Worm (Caenorhabditis elegans) whole organism, midembryonic: Measurements from ENCODE around the gene Y116F11B.13.

Source experiments
- T22C8.4 ChIP-seq: fragments of 200-800 bp; sonication (Bioruptor generic); IDR thresholded peaks from 2 replicates; pipeline ENCODE4 v1.3.6; 2022; ENCODE audit warnings: missing genetic modification characterization, missing compliant biosample characterization
- cog-1 ChIP-seq: sonication (generic microtip); optimal IDR thresholded peaks from 2 replicates; lab custom pipeline; 2016; ENCODE audit warnings: missing genetic modification characterization, missing compliant biosample characterization
- flt-1 ChIP-seq: fragments of 200-800 bp; sonication (Bioruptor generic); IDR thresholded peaks from 2 replicates; pipeline ENCODE4 v1.3.6; 2022; ENCODE audit warnings: missing genetic modification characterization, missing compliant biosample characterization
- klf-2 ChIP-seq: fragments of 200-800 bp; sonication (Bioruptor generic); conservative IDR thresholded peaks from 2 replicates; pipeline ENCODE4 v1.3.6; 2022; ENCODE audit warnings: missing genetic modification reagents, missing genetic modification characterization, missing compliant biosample characterization
- med-1 ChIP-seq: sonication (generic microtip); optimal IDR thresholded peaks from 2 replicates; lab custom pipeline; 2017; ENCODE audit warnings: missing genetic modification characterization, mild to moderate bottlenecking, missing compliant biosample characterization, antibody characterized with exemption, missing genetic modification reagents; ENCODE audit not compliant: insufficient read depth
- ref-1 ChIP-seq: fragments of 200-800 bp; sonication (Bioruptor generic); conservative IDR thresholded peaks from 2 replicates; pipeline ENCODE4 v1.3.6; 2022; ENCODE audit warnings: missing genetic modification reagents, missing genetic modification characterization, missing compliant biosample characterization
- tab-1 ChIP-seq: fragments of 200-800 bp; sonication (Bioruptor generic); IDR thresholded peaks from 2 replicates; pipeline ENCODE4 v1.3.6; 2022; ENCODE audit warnings: missing genetic modification characterization, missing compliant biosample characterization
- ztf-23 ChIP-seq: fragments of 200-800 bp; sonication (Bioruptor generic); IDR thresholded peaks from 2 replicates; pipeline ENCODE4 v1.3.6; 2022; ENCODE audit warnings: missing genetic modification reagents, missing genetic modification characterization, missing compliant biosample characterization
- ztf-29 ChIP-seq: fragments of 200-800 bp; sonication (Bioruptor generic); IDR thresholded peaks from 2 replicates; pipeline ENCODE4 v1.3.6; 2022; ENCODE audit warnings: missing genetic modification reagents, missing genetic modification characterization, missing compliant biosample characterization

DNA sequence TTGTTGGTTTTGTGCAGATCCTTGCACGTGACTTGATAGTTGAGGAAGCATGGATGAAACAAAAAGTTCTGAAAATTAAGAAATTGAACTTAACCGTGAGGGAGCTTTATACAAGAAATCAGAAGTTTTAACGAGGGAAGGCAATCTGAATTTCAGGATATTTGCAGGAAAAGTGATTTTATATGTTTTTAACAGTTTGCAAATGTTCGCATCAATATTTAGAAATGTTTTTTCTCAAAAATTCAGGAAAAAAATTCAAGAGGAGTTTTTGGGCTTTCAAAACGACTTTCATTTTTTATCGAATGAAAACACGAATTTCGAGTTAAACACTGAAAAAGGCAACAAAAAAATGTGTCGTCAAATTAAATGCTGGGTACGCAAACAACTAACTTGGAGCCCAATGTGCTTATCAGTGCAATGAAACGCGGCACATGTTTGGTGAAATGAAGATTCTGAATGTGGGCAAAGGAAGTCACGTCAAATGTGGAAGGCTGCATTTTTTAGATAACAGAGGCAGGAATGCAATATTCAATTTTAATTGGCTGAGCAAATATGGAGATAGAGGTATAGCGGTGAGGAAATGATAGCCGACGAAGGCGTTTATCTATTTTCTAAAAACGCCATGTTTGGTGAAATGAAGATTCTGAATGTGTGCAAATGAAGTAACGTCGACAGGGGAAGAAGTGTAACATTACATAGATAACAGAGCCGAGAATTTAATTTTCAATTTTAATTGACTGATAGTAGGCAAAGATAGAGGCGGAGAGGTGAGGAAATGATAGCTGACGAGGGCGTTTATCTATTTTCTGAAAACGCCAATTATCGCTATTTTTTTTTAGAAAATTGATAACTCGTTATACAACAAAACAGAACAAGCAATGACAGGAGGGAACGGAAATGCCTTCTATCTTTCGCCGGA lies 36.8 kb upstream of the Y116F11B.13 start, which contains the start of gene Y116F11B.6:
- no peak for TF ChIP-seq cog-1 (tag; lab: Kevin White, UChicago)
- no peak for TF ChIP-seq ztf-29 (GFP tag; lab: Robert Waterston, UW)
- no peak for TF ChIP-seq flt-1 (GFP tag; lab: Robert Waterston, UW)
- no peak for TF ChIP-seq med-1 (GFP tag; lab: Kevin White, UChicago)
- TF ChIP-seq klf-2: no peak
- TF ChIP-seq ref-1 (GFP tag; lab: Robert Waterston, UW): no peak
- no peak for TF ChIP-seq tab-1 (GFP tag; lab: Robert Waterston, UW)
- TF ChIP-seq T22C8.4: no peak
- no peak for TF ChIP-seq ztf-23 (GFP tag; lab: Robert Waterston, UW)
